Fruit fly (Drosophila melanogaster): ENCODE measurements around the gene ebd2.

ebd2 gene

DNA sequence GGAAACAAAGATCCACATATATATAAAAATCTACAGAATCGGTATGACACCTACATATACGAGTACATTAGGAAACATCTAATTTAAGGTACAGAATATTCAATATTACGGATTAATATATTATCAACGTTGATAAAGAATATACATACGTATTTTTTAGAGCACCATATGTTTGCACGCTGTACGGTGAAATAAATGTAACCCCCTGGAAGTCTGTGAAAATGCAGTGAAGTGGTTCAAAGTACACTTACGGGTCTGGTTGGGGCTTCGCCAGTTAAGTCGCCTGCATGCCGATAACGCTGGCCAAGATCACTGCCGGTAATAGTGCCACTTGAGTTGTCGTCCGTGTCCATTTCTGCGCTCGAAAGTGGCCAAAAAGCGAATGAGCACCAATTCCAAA, 45.4 kb downstream of the ebd2 start:
- no peak for TF ChIP-seq CG17801 (GFP tag; optimal IDR thresholded peaks at IDR 0.05; ENCODE audit: partially characterized antibody)

- no peak for TF ChIP-seq CG17801 (GFP tag; optimal IDR thresholded peaks at IDR 0.05; ENCODE audit: partially characterized antibody)
These were observed 46.6 kb downstream of the ebd2 start for dm6 chr3L:21302493-21302892.

DNA sequence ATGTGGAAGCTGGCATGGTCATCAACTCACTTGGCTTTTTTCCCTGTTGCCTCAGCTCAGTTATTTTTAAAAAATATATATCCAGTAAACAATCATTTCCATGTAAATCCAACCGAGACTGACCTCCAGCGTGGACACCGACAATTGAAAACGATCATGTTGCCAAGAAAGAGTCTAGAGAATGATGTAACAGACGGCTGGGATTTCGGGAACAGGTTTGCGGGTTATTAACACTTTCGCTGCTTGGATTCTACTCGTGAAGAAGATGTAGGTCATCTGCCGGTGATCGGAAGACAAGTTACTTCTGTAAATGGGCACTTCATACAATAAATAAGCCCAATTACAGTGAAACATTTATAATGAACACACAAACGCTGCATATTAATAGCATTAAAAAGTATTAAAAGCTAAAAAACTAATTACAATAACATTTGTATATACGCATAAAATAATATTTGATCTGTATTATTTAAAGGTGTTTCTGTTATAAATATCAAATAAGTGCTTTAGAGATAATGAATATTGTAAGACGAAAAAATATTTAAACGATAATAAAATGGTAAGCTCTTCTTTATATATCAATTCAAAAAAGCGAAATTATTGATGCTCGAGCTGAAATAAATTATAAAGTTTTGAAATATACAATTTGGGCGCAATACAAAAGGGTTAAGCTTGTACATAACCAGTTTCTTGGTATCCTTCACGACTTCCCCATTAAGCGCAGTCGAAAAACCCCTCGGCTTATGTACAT, 47.2 kb downstream of the ebd2 start:
- no peak for TF ChIP-seq CG17801 (GFP tag; optimal IDR thresholded peaks at IDR 0.05; ENCODE audit: partially characterized antibody)

DNA sequence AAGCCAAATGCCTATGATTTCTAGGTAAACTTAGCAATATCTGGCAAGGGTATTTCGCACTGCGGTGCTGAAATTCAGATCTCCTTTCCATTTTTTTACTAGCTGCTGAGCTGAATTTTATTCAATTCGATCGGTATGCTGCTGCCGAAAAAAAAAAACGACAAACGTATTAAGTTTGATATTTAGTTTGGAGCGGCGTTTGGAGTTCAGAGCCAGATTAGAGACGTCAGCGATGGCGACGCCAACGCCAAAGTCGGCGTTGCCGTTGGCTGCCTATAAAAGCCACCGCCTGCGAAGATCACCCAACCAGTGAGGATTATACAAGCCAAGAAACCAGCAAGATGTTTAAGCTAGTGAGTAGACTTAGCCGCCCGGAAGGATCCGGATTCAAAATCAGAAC, 48.8 kb downstream of the ebd2 start, which contains the start of gene Cpr78Cc:
Gene Cpr78Cc, plus strand, starts transcription at position 301 of the 400 bp plus-strand sequence.
- no peak for TF ChIP-seq CG17801 (GFP tag; optimal IDR thresholded peaks at IDR 0.05; ENCODE audit: partially characterized antibody)

DNA sequence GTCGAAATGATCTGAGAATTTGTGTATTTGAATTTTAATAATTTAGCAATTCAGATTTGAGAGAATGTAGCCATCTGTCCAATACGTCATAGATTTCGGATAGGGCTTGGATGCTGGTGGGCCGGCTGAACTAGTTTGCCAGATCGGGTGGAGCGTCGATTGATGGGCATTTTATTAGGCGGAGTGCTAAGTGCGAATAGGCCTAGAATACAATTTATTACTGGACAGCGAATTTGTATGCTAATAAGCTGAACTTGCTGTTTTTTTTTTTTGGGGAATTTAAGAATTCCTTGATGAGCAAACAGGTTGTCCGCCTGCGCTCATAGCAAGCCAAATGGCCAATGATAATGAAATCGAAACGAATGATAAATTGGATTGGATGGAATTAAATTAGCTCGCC, 49.9 kb downstream of the ebd2 start:
- TF ChIP-seq CG17801 (GFP tag; optimal IDR thresholded peaks at IDR 0.05; ENCODE audit: partially characterized antibody): no peak

DNA sequence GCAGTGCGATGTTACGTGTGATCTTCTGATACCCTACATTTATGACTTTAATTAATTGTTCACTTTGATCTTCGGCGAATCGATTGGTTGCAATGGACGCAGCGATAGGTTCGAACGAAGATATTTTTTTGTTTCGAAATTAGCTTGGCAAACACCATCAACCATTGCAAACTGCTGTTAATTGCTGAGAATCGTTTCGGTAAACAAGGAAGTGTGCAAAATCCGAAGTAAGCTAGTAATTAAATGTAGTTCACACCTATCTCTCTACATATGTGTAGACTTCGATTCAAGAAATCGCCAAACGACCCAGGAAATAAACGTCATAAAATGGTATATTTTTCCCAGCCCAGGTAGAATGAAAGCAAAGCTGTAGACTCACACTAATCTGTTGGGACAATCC, 50.7 kb downstream of the ebd2 start, which contains the start of gene CG43702:
Gene CG43702, plus strand, starts transcription at position 301 of the 400 bp plus-strand sequence.
- no peak for TF ChIP-seq CG17801 (GFP tag; optimal IDR thresholded peaks at IDR 0.05; ENCODE audit: partially characterized antibody)

DNA sequence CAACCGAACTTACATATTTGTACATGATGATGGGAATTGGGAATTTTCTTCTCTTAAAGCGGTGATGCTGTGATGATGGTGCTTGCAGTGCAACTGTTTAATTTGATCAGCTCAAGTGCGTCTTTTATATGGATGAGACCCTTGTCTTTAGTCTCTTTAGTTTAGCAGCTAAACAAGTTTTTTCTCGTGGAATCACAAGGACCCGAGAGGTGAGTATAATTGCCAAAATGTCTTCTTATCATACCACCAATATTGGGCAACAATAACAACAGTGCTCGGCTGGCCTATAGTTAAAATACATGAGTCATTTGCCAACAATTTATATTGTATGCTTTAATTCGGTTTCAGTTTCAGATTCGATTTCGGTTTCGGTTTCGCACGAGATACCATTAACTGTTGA, 51.4 kb downstream of the ebd2 start, which contains the start of gene Edg78E:
Gene Edg78E, minus strand, starts transcription at position 101 of the 400 bp plus-strand sequence.
- no peak for TF ChIP-seq CG17801 (GFP tag; optimal IDR thresholded peaks at IDR 0.05; ENCODE audit: partially characterized antibody)

All from ovary, adult (tissue).